Worm (Caenorhabditis elegans) whole organism, L4 larva: Measurements from ENCODE around the gene PDB1.1.

Experiments used
- T20F7.1 ChIP-seq: fragments of 200-800 bp; sonication (Bioruptor generic); optimal IDR thresholded peaks from 2 replicates; lab custom pipeline; 2018; ENCODE audit warnings: mild to moderate bottlenecking, missing genetic modification characterization, missing compliant biosample characterization
- ZK337.2 ChIP-seq: fragments of 200-800 bp; sonication (Bioruptor generic); IDR thresholded peaks from 2 replicates; pipeline ENCODE4 v1.3.6; 2022; ENCODE audit warnings: missing genetic modification reagents, missing genetic modification characterization, missing compliant biosample characterization
- ZK546.5 ChIP-seq, 2 experiments: sonication (generic microtip); optimal IDR thresholded peaks; 2 replicates each; lab custom pipeline; 2017; ENCODE audit warnings: missing biosample characterization in 2 of 2, missing genetic modification characterization in 2 of 2
- attf-4 ChIP-seq: sonication (generic microtip); optimal IDR thresholded peaks from 3 replicates; lab custom pipeline; 2017; ENCODE audit warnings: missing biosample characterization, missing genetic modification characterization
- ceh-20 ChIP-seq: fragments of 200-800 bp; sonication (Bioruptor generic); IDR thresholded peaks from 2 replicates; pipeline ENCODE4 v1.3.6; 2022; ENCODE audit warnings: missing genetic modification reagents, missing genetic modification characterization, missing compliant biosample characterization
- ceh-62 ChIP-seq: sonication (generic microtip); optimal IDR thresholded peaks from 2 replicates; lab custom pipeline; 2017; ENCODE audit warnings: missing biosample characterization, missing genetic modification characterization
- cey-2 ChIP-seq: sonication (generic microtip); optimal IDR thresholded peaks from 3 replicates; lab custom pipeline; 2017; ENCODE audit warnings: missing genetic modification characterization, mild to moderate bottlenecking, missing compliant biosample characterization, antibody characterized with exemption, borderline replicate concordance; ENCODE audit not compliant: insufficient read depth
- fkh-10 ChIP-seq: fragments of 150-350 bp; optimal IDR thresholded peaks from 2 replicates; lab custom pipeline; 2014; ENCODE audit warnings: missing biosample characterization, missing genetic modification reagents, missing genetic modification characterization
- nhr-11 ChIP-seq: fragments of 150-350 bp; optimal IDR thresholded peaks from 2 replicates; lab custom pipeline; 2014; ENCODE audit warnings: missing biosample characterization, missing genetic modification characterization
- nhr-28 ChIP-seq: fragments of 150-350 bp; optimal IDR thresholded peaks from 2 replicates; lab custom pipeline; 2014; ENCODE audit warnings: missing biosample characterization, missing genetic modification characterization
- nhr-76 ChIP-seq: fragments of 150-350 bp; optimal IDR thresholded peaks from 2 replicates; lab custom pipeline; 2014; ENCODE audit warnings: missing biosample characterization, missing genetic modification characterization
- skn-1 ChIP-seq: fragments of 150-350 bp; optimal IDR thresholded peaks from 2 replicates; lab custom pipeline; 2014; ENCODE audit warnings: missing biosample characterization, missing genetic modification characterization
- zag-1 ChIP-seq: fragments of 150-350 bp; optimal IDR thresholded peaks from 2 replicates; lab custom pipeline; 2014; ENCODE audit warnings: missing biosample characterization, missing genetic modification characterization

DNA sequence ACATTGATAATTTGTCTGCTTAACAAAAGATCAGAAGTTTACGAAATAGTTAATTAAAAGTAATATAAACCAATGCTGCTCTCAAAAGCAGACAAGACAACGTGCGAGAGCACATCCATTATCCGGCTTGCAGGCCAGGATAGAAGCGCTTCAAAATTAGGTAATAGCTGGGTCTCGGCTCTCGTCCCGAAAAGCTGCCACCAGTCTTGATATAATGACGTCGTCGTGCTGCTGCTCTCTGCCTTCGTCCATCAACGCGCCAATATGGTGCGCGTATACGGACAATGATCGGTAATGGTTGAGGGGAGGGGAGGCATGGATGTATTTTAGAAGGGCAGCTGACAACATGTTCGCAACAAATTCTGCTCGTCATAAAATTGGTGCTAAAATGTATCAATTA lies 24.4 kb downstream of the PDB1.1 start:
- TF ChIP-seq skn-1 (tag; lab: Kevin White, UChicago): no peak
- TF ChIP-seq cey-2 (tag; lab: Kevin White, UChicago): no peak
- no peak for TF ChIP-seq ceh-62 (tag; lab: Kevin White, UChicago)
- no peak for TF ChIP-seq nhr-76 (tag; lab: Kevin White, UChicago)
- TF ChIP-seq ZK546.5 (tag; optimal IDR thresholded peaks at IDR 0.05; lab: Kevin White, UChicago): no peak
- TF ChIP-seq fkh-10: no peak
- TF ChIP-seq T20F7.1 (GFP tag; lab: Kevin White, UChicago): no peak
- TF ChIP-seq zag-1 (tag; lab: Kevin White, UChicago): no peak
- TF ChIP-seq nhr-28 (tag; lab: Kevin White, UChicago): no peak
- TF ChIP-seq nhr-11 (tag; lab: Kevin White, UChicago): no peak
- no peak for TF ChIP-seq attf-4
- TF ChIP-seq ZK337.2 (GFP tag; lab: Robert Waterston, UW): no peak
- no peak for TF ChIP-seq ceh-20 (GFP tag; lab: Robert Waterston, UW)
